Worm (Caenorhabditis elegans): ENCODE results near the gene ZK105.12.

Gene ZK105.12

ce11 chrV:7734909-7735308, 19.0 kb upstream of the ZK105.12 start, which contains the start of gene clic-1:
Gene clic-1, minus strand, starts transcription at chrV:7734911.
- peak; percentile 31 for TF ChIP-seq fkh-10 (GFP tag; optimal IDR thresholded peaks at IDR 0.05)
- peak; percentile 77 for TF ChIP-seq pha-4 (tag; optimal IDR thresholded peaks at IDR 0.05)
- peak; percentile 83 for TF ChIP-seq skn-1 (tag; optimal IDR thresholded peaks at IDR 0.05)
- peak; percentile 7 for TF ChIP-seq snpc-4 (tag; optimal IDR thresholded peaks at IDR 0.05)
- peak; percentile 66 for TF ChIP-seq nhr-23 (tag; optimal IDR thresholded peaks at IDR 0.05)
- no peak for TF ChIP-seq elt-3 (tag; optimal IDR thresholded peaks at IDR 0.05)
- peak; percentile 57 for TF ChIP-seq hmg-11 (tag; optimal IDR thresholded peaks at IDR 0.05)
- TF ChIP-seq ama-1 (optimal IDR thresholded peaks at IDR 0.05): peak; percentile 28
- TF ChIP-seq nfya-1 (tag; optimal IDR thresholded peaks at IDR 0.05; ENCODE audit: insufficient read depth): peak; percentile 76
- TF ChIP-seq lin-39 (tag; optimal IDR thresholded peaks at IDR 0.05): peak; percentile 82
- no peak for TF ChIP-seq aly-2 (tag; optimal IDR thresholded peaks at IDR 0.05)
- TF ChIP-seq elt-2 (tag; optimal IDR thresholded peaks at IDR 0.05): peak; percentile 4
- TF ChIP-seq mml-1 (tag; optimal IDR thresholded peaks at IDR 0.05): no peak
- peak; percentile 23 for TF ChIP-seq egl-5 (tag; optimal IDR thresholded peaks at IDR 0.05)
- TF ChIP-seq ceh-28 (tag; optimal IDR thresholded peaks at IDR 0.05): peak; percentile 5
- peak; percentile 65 for TF ChIP-seq nhr-25 (tag; optimal IDR thresholded peaks at IDR 0.05)
- TF ChIP-seq lsy-12 (tag; optimal IDR thresholded peaks at IDR 0.05): no peak
- peak; percentile 64 for TF ChIP-seq lin-15B (tag; optimal IDR thresholded peaks at IDR 0.05)
- no peak for TF ChIP-seq ztf-4 (tag; optimal IDR thresholded peaks at IDR 0.05)

DNA sequence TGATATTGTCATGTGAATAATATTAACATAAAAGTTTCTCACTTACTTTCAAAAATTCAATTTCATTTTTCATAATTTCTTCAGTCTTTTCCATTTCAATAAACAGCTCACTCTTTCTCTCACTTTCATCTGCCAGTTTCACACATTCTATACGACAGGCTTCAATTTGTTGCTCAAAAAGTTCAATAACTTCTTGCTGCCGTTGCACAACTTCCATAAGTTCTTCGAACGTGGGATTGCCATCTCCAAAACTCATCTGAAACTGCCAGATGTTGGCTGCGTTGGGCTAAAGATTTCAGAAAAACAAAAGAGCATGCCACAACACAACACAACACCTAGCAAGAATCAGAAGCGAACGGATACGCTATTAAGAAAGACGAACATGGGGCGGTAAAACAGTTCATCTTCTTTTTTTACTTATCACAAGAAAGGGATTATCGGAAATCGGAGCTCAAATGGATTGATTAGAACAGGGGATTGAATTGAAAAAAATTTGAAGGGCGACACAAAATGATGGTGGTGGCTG, 17.4 kb upstream of the ZK105.12 start:
- TF ChIP-seq mdl-1 (tag; optimal IDR thresholded peaks at IDR 0.05) (no peak), ceh-9 (tag; optimal IDR thresholded peaks at IDR 0.05) (no peak), ceh-16 (tag; optimal IDR thresholded peaks at IDR 0.05) (no peak), unc-62 (GFP tag; optimal IDR thresholded peaks at IDR 0.05) (no peak), elt-1 (tag; optimal IDR thresholded peaks at IDR 0.05) (no peak), unc-39 (tag; optimal IDR thresholded peaks at IDR 0.05) (no peak), ceh-28 (tag; optimal IDR thresholded peaks at IDR 0.05) (no peak)

- no peak for TF ChIP-seq fkh-2 (tag; optimal IDR thresholded peaks at IDR 0.05)
- no peak for TF ChIP-seq fkh-10 (GFP tag; optimal IDR thresholded peaks at IDR 0.05)
- TF ChIP-seq mdl-1 (tag; optimal IDR thresholded peaks at IDR 0.05): no peak
- TF ChIP-seq zag-1 (tag; optimal IDR thresholded peaks at IDR 0.05): no peak
- TF ChIP-seq ceh-16 (tag; optimal IDR thresholded peaks at IDR 0.05): no peak
- no peak for TF ChIP-seq snpc-4 (tag; optimal IDR thresholded peaks at IDR 0.05)
- no peak for TF ChIP-seq nhr-43 (tag; optimal IDR thresholded peaks at IDR 0.05; ENCODE audit: poor library complexity, severe bottlenecking)
- TF ChIP-seq ama-1 (optimal IDR thresholded peaks at IDR 0.05): no peak
- peak; percentile 31 for TF ChIP-seq jun-1 (tag; optimal IDR thresholded peaks at IDR 0.05)
- peak; percentile 22 for TF ChIP-seq nhr-23 (tag; optimal IDR thresholded peaks at IDR 0.05)
- no peak for TF ChIP-seq pqm-1 (tag; optimal IDR thresholded peaks at IDR 0.05)
- no peak for TF ChIP-seq R02D3.7 (tag; optimal IDR thresholded peaks at IDR 0.05)
- TF ChIP-seq aly-2 (tag; optimal IDR thresholded peaks at IDR 0.05): no peak
- no peak for TF ChIP-seq nhr-11 (tag; optimal IDR thresholded peaks at IDR 0.05)
- TF ChIP-seq elt-1 (tag; optimal IDR thresholded peaks at IDR 0.05): no peak
- TF ChIP-seq nhr-76 (tag; optimal IDR thresholded peaks at IDR 0.05): no peak
- no peak for TF ChIP-seq hmg-11 (tag; optimal IDR thresholded peaks at IDR 0.05)
- TF ChIP-seq sea-2 (GFP tag; optimal IDR thresholded peaks at IDR 0.05): no peak
- TF ChIP-seq ztf-4 (tag; optimal IDR thresholded peaks at IDR 0.05): no peak
- no peak for TF ChIP-seq ceh-82 (tag; optimal IDR thresholded peaks at IDR 0.05)
- peak; percentile 63 for TF ChIP-seq pha-4 (tag; optimal IDR thresholded peaks at IDR 0.05)
- TF ChIP-seq daf-12 (tag; optimal IDR thresholded peaks at IDR 0.05): no peak
- TF ChIP-seq nhr-67 (tag; optimal IDR thresholded peaks at IDR 0.05): no peak
- no peak for TF ChIP-seq ceh-28 (tag; optimal IDR thresholded peaks at IDR 0.05)
- TF ChIP-seq nhr-77 (tag; optimal IDR thresholded peaks at IDR 0.05): no peak
- no peak for TF ChIP-seq unc-62 (GFP tag; optimal IDR thresholded peaks at IDR 0.05)
- TF ChIP-seq tbx-2 (tag; optimal IDR thresholded peaks at IDR 0.05): no peak
- no peak for TF ChIP-seq lin-39 (tag; optimal IDR thresholded peaks at IDR 0.05)
- no peak for TF ChIP-seq skn-1 (tag; optimal IDR thresholded peaks at IDR 0.05)
- TF ChIP-seq ztf-11 (tag; optimal IDR thresholded peaks at IDR 0.05): no peak
- TF ChIP-seq mml-1 (tag; optimal IDR thresholded peaks at IDR 0.05): no peak
- peak; percentile 61 for TF ChIP-seq nhr-25 (tag; optimal IDR thresholded peaks at IDR 0.05)
- TF ChIP-seq fos-1 (tag; optimal IDR thresholded peaks at IDR 0.05): no peak
- no peak for TF ChIP-seq eor-1 (tag; optimal IDR thresholded peaks at IDR 0.05)
- TF ChIP-seq egl-5 (tag; optimal IDR thresholded peaks at IDR 0.05): no peak
- peak; percentile 21 for TF ChIP-seq elt-2 (tag; optimal IDR thresholded peaks at IDR 0.05)
- no peak for TF ChIP-seq ZK546.5 (tag; optimal IDR thresholded peaks at IDR 0.05)
- TF ChIP-seq nhr-28 (tag; optimal IDR thresholded peaks at IDR 0.05): no peak
- TF ChIP-seq egl-27 (tag; optimal IDR thresholded peaks at IDR 0.05): no peak
- no peak for TF ChIP-seq nhr-237 (tag; optimal IDR thresholded peaks at IDR 0.05)
- no peak for TF ChIP-seq nhr-12 (tag; optimal IDR thresholded peaks at IDR 0.05)
- peak; percentile 45 for TF ChIP-seq nfya-1 (tag; optimal IDR thresholded peaks at IDR 0.05; ENCODE audit: insufficient read depth)
- no peak for TF ChIP-seq lin-15B (tag; optimal IDR thresholded peaks at IDR 0.05)
- peak; percentile 40 for TF ChIP-seq lsy-12 (tag; optimal IDR thresholded peaks at IDR 0.05)
- TF ChIP-seq unc-39 (tag; optimal IDR thresholded peaks at IDR 0.05): no peak
Observed at ce11 chrV:7730488-7730887, 14.6 kb upstream of the ZK105.12 start.
